Worm (Caenorhabditis elegans): Measurements from ENCODE around the gene F31D5.1.

ce11 chrII:4219062-4219461 lies at the start of gene F31D5.1:
- no peak for TF ChIP-seq nhr-120 (GFP tag; IDR thresholded peaks at IDR 0.05)
- TF ChIP-seq sea-2 (GFP tag; IDR thresholded peaks at IDR 0.05) = no peak
- no peak for TF ChIP-seq zfh-2 (GFP tag; conservative IDR thresholded peaks at IDR 0.05)
- TF ChIP-seq C06A6.2 (GFP tag; conservative IDR thresholded peaks at IDR 0.05) = no peak
- no peak for TF ChIP-seq unc-130 (GFP tag; optimal IDR thresholded peaks at IDR 0.05)
- no peak for TF ChIP-seq snpc-4 (GFP tag; optimal IDR thresholded peaks at IDR 0.05)
- TF ChIP-seq snpc-4 (tag; optimal IDR thresholded peaks at IDR 0.05) = no peak
- TF ChIP-seq lin-35 (GFP tag; optimal IDR thresholded peaks at IDR 0.05) = no peak
- no peak for TF ChIP-seq mxl-1 (tag; optimal IDR thresholded peaks at IDR 0.05)

Data from whole organism, young adult.